Worm (Caenorhabditis elegans) whole organism, L4 larva: Measurements from ENCODE around the gene rnh-1.2.

Source experiments
- dmd-6 ChIP-seq: fragments of 200-800 bp; sonication (Bioruptor generic); IDR thresholded peaks from 2 replicates; pipeline ENCODE4 v1.3.6; 2022; ENCODE audit warnings: missing genetic modification reagents, missing genetic modification characterization, missing compliant biosample characterization
- nhr-77 ChIP-seq: fragments of 150-350 bp; optimal IDR thresholded peaks from 2 replicates; lab custom pipeline; 2014; ENCODE audit warnings: missing biosample characterization, missing genetic modification characterization

- TF ChIP-seq dmd-6 (GFP tag; lab: Robert Waterston, UW) = peak; percentile 6; the same call in 1 of the 2 replicates
- no peak for TF ChIP-seq nhr-77 (tag; lab: Kevin White, UChicago)
Measured at ce11 chrII:9803320-9803719, 38.5 kb downstream of the rnh-1.2 start, which contains the start of gene cyp-13A7.
